Fruit fly (Drosophila melanogaster) whole organism, adult: ENCODE results near the gene CG43759.

Experiments
- CG11617 ChIP-seq: fragments of 200-800 bp; sonication (Bioruptor generic); optimal IDR thresholded peaks from 2 replicates; lab custom pipeline; 2017; ENCODE audit warnings: mild to moderate bottlenecking, missing biosample characterization, missing genetic modification reagents, missing genetic modification characterization
- CG12768 ChIP-seq: fragments of 200-800 bp; sonication (Bioruptor generic); optimal IDR thresholded peaks from 2 replicates; lab custom pipeline; 2017; ENCODE audit warnings: missing biosample characterization, missing genetic modification characterization, mild to moderate bottlenecking, moderate library complexity, missing genetic modification reagents
- CG14711 ChIP-seq: fragments of 200-800 bp; sonication (Bioruptor generic); optimal IDR thresholded peaks from 2 replicates; lab custom pipeline; 2018; ENCODE audit warnings: missing biosample characterization, mild to moderate bottlenecking, missing genetic modification characterization, moderate library complexity
- CG1620 ChIP-seq: fragments of 200-800 bp; sonication (Bioruptor generic); optimal IDR thresholded peaks from 2 replicates; lab custom pipeline; 2016; ENCODE audit warnings: missing biosample characterization, missing genetic modification characterization
- CG33017 ChIP-seq: fragments of 200-800 bp; sonication (Bioruptor generic); optimal IDR thresholded peaks from 2 replicates; lab custom pipeline; 2018; ENCODE audit warnings: missing biosample characterization, mild to moderate bottlenecking, missing genetic modification characterization, moderate library complexity
- CG7045 ChIP-seq: fragments of 200-800 bp; sonication (Bioruptor generic); optimal IDR thresholded peaks from 2 replicates; lab custom pipeline; 2017; ENCODE audit warnings: missing biosample characterization, mild to moderate bottlenecking, missing genetic modification characterization
- CG7101 ChIP-seq: fragments of 200-800 bp; sonication (Bioruptor generic); optimal IDR thresholded peaks from 2 replicates; lab custom pipeline; 2018; ENCODE audit warnings: missing biosample characterization, mild to moderate bottlenecking, missing genetic modification characterization, moderate library complexity
- Clk ChIP-seq: fragments of 200-800 bp; sonication (Bioruptor generic); optimal IDR thresholded peaks from 2 replicates; lab custom pipeline; 2017; ENCODE audit warnings: missing biosample characterization, missing genetic modification characterization
- cic ChIP-seq: fragments of 200-800 bp; sonication (Bioruptor generic); optimal IDR thresholded peaks from 2 replicates; lab custom pipeline; 2017; ENCODE audit warnings: missing biosample characterization, mild to moderate bottlenecking, missing genetic modification characterization, moderate library complexity
- cnc ChIP-seq, 2 experiments: fragments of >200 bp; optimal IDR thresholded peaks; 2 replicates each; lab custom pipeline; 2017
- kay ChIP-seq: fragments of 200-800 bp; sonication (Bioruptor generic); peaks from one replicate; lab custom pipeline; 2016; ENCODE audit warnings: missing biosample characterization, missing genetic modification characterization, borderline replicate concordance
- pad ChIP-seq: fragments of 200-800 bp; sonication (Bioruptor generic); optimal IDR thresholded peaks from 3 replicates; lab custom pipeline; 2017; ENCODE audit warnings: missing biosample characterization, missing genetic modification characterization, mild to moderate bottlenecking, moderate library complexity, missing genetic modification reagents

- TF ChIP-seq cnc (optimal IDR thresholded peaks at IDR 0.05; lab: Kevin White, UChicago) (no peak), CG7101 (no peak), CG33017 (no peak), Clk (no peak), pad (GFP tag; lab: Kevin White, UChicago) (no peak), CG7045 (no peak), CG1620 (no peak), kay (GFP tag; lab: Kevin White, UChicago) (no peak), cic (GFP tag; lab: Kevin White, UChicago) (no peak), CG12768 (GFP tag; lab: Kevin White, UChicago) (no peak), CG11617 (GFP tag; lab: Kevin White, UChicago) (no peak), CG14711 (tag; lab: Kevin White, UChicago) (no peak)
These were observed 6.6 kb upstream of the CG43759 start for dm6 chrX:18923531-18923930.
